Worm (Caenorhabditis elegans) whole organism, late embryonic: Measurements from ENCODE around the gene exc-7.

ENCODE experiments used
- C08G9.2 ChIP-seq: sonication (generic microtip); optimal IDR thresholded peaks from 2 replicates; lab custom pipeline; 2016; ENCODE audit warnings: mild to moderate bottlenecking, missing genetic modification characterization, moderate library complexity, missing compliant biosample characterization
- F13H6.1 ChIP-seq: sonication (generic microtip); optimal IDR thresholded peaks from 2 replicates; lab custom pipeline; 2016; ENCODE audit warnings: missing genetic modification characterization, missing compliant biosample characterization
- ceh-14 ChIP-seq: sonication (generic microtip); optimal IDR thresholded peaks from 2 replicates; lab custom pipeline; 2016; ENCODE audit warnings: missing genotype, missing genetic modification characterization, missing compliant biosample characterization
- ceh-22 ChIP-seq: sonication (generic microtip); optimal IDR thresholded peaks from 2 replicates; lab custom pipeline; 2017; ENCODE audit warnings: missing biosample characterization, missing genetic modification characterization
- ceh-31 ChIP-seq: sonication (generic microtip); optimal IDR thresholded peaks from 2 replicates; lab custom pipeline; 2016; ENCODE audit warnings: missing genetic modification characterization, missing compliant biosample characterization
- ceh-34 ChIP-seq: sonication (generic microtip); optimal IDR thresholded peaks from 2 replicates; lab custom pipeline; 2016; ENCODE audit warnings: mild to moderate bottlenecking, missing genetic modification characterization, missing compliant biosample characterization
- ceh-48 ChIP-seq: sonication (generic microtip); optimal IDR thresholded peaks from 2 replicates; lab custom pipeline; 2016; ENCODE audit warnings: missing genetic modification characterization, inconsistent platforms, missing compliant biosample characterization
- ceh-9 ChIP-seq: sonication (generic microtip); optimal IDR thresholded peaks from 2 replicates; lab custom pipeline; 2016; ENCODE audit warnings: mild to moderate bottlenecking, missing genetic modification characterization, inconsistent platforms, missing compliant biosample characterization
- che-1 ChIP-seq: sonication (generic microtip); optimal IDR thresholded peaks from 2 replicates; lab custom pipeline; 2016; ENCODE audit warnings: mild to moderate bottlenecking, missing genetic modification characterization, missing compliant biosample characterization
- dmd-4 ChIP-seq: sonication (generic microtip); optimal IDR thresholded peaks from 2 replicates; lab custom pipeline; 2016; ENCODE audit warnings: borderline replicate concordance, missing genetic modification characterization, missing compliant biosample characterization
- elt-2 ChIP-seq: sonication (generic microtip); optimal IDR thresholded peaks from 2 replicates; lab custom pipeline; 2016; ENCODE audit warnings: missing genetic modification reagents, missing genetic modification characterization, missing compliant biosample characterization
- elt-4 ChIP-seq: sonication (generic microtip); optimal IDR thresholded peaks from 2 replicates; lab custom pipeline; 2016; ENCODE audit warnings: missing genetic modification characterization, missing compliant biosample characterization
- eyg-1 ChIP-seq: sonication (generic microtip); optimal IDR thresholded peaks from 2 replicates; lab custom pipeline; 2016; ENCODE audit warnings: missing genotype, missing genetic modification characterization, missing compliant biosample characterization
- fkh-10 ChIP-seq: fragments of 150-350 bp; optimal IDR thresholded peaks from 2 replicates; lab custom pipeline; 2014; ENCODE audit warnings: missing biosample characterization, missing genetic modification reagents, missing genetic modification characterization
- fkh-6 ChIP-seq: sonication (generic microtip); optimal IDR thresholded peaks from 2 replicates; lab custom pipeline; 2016; ENCODE audit warnings: missing genetic modification characterization, missing compliant biosample characterization
- hlh-13 ChIP-seq: fragments of 200-800 bp; sonication (Bioruptor generic); optimal IDR thresholded peaks from 2 replicates; lab custom pipeline; 2018; ENCODE audit warnings: mild to moderate bottlenecking, missing genetic modification characterization, missing compliant biosample characterization
- hlh-30 ChIP-seq: sonication (generic microtip); optimal IDR thresholded peaks from 2 replicates; lab custom pipeline; 2017; ENCODE audit warnings: antibody characterized with exemption, missing genetic modification characterization, missing compliant biosample characterization; ENCODE audit not compliant: insufficient read depth
- hlh-8 ChIP-seq: sonication (generic microtip); optimal IDR thresholded peaks from 2 replicates; lab custom pipeline; 2016; ENCODE audit warnings: missing genotype, missing genetic modification characterization, missing compliant biosample characterization
- lim-6 ChIP-seq: sonication (generic microtip); optimal IDR thresholded peaks from 2 replicates; lab custom pipeline; 2016; ENCODE audit warnings: missing genetic modification characterization, missing compliant biosample characterization
- lin-11 ChIP-seq: fragments of 200-800 bp; sonication (Bioruptor generic); optimal IDR thresholded peaks from 2 replicates; lab custom pipeline; 2018; ENCODE audit warnings: mild to moderate bottlenecking, missing genetic modification characterization, missing compliant biosample characterization
- mec-3 ChIP-seq: sonication (generic microtip); optimal IDR thresholded peaks from 2 replicates; lab custom pipeline; 2016; ENCODE audit warnings: borderline replicate concordance, missing genetic modification characterization, missing compliant biosample characterization
- nhr-11 ChIP-seq: fragments of 150-350 bp; optimal IDR thresholded peaks from 2 replicates; lab custom pipeline; 2014; ENCODE audit warnings: missing biosample characterization, missing genetic modification characterization
- nhr-232 ChIP-seq: sonication (generic microtip); optimal IDR thresholded peaks from 2 replicates; lab custom pipeline; 2016; ENCODE audit warnings: missing genetic modification characterization, missing compliant biosample characterization
- npax-4 ChIP-seq: sonication (generic microtip); optimal IDR thresholded peaks from 2 replicates; lab custom pipeline; 2016; ENCODE audit warnings: missing genetic modification characterization, missing compliant biosample characterization
- odd-2 ChIP-seq: sonication (generic microtip); optimal IDR thresholded peaks from 2 replicates; lab custom pipeline; 2017; ENCODE audit warnings: antibody characterized with exemption, mild to moderate bottlenecking, missing genetic modification characterization, missing compliant biosample characterization
- pag-3 ChIP-seq: sonication (generic microtip); optimal IDR thresholded peaks from 2 replicates; lab custom pipeline; 2016; ENCODE audit warnings: missing compliant biosample characterization, missing genetic modification characterization, borderline replicate concordance
- pat-9 ChIP-seq: fragments of 200-800 bp; sonication (Bioruptor generic); optimal IDR thresholded peaks from 2 replicates; lab custom pipeline; 2018; ENCODE audit warnings: mild to moderate bottlenecking, missing genetic modification characterization, moderate library complexity, missing compliant biosample characterization
- pha-2 ChIP-seq: sonication (generic microtip); optimal IDR thresholded peaks from 2 replicates; lab custom pipeline; 2017; ENCODE audit warnings: mild to moderate bottlenecking, missing genetic modification characterization, missing compliant biosample characterization
- pha-4 ChIP-seq: fragments of 150-350 bp; optimal IDR thresholded peaks from 2 replicates; lab custom pipeline; 2018; ENCODE audit warnings: missing biosample characterization, missing genetic modification reagents, missing genetic modification characterization
- ref-2 ChIP-seq: sonication (generic microtip); optimal IDR thresholded peaks from 2 replicates; lab custom pipeline; 2016; ENCODE audit warnings: missing genetic modification characterization, missing compliant biosample characterization
- rnt-1 ChIP-seq: sonication (generic microtip); optimal IDR thresholded peaks from 2 replicates; lab custom pipeline; 2016; ENCODE audit warnings: missing genetic modification characterization, missing compliant biosample characterization
- sox-2 ChIP-seq: fragments of 200-800 bp; sonication (Bioruptor generic); IDR thresholded peaks from 2 replicates; pipeline ENCODE4 v1.3.6; 2022; ENCODE audit warnings: missing genetic modification reagents, missing genetic modification characterization, missing compliant biosample characterization
- syd-9 ChIP-seq: sonication (generic microtip); optimal IDR thresholded peaks from 2 replicates; lab custom pipeline; 2016; ENCODE audit warnings: mild to moderate bottlenecking, missing genetic modification characterization, moderate library complexity, missing compliant biosample characterization
- tbx-2 ChIP-seq: sonication (generic microtip); optimal IDR thresholded peaks from 2 replicates; lab custom pipeline; 2016; ENCODE audit warnings: missing genetic modification characterization, missing compliant biosample characterization
- ttx-3 ChIP-seq: sonication (generic microtip); optimal IDR thresholded peaks from 2 replicates; lab custom pipeline; 2016; ENCODE audit warnings: missing genetic modification reagents, missing genetic modification characterization, missing compliant biosample characterization
- unc-42 ChIP-seq: sonication (generic microtip); optimal IDR thresholded peaks from 2 replicates; lab custom pipeline; 2016; ENCODE audit warnings: missing genotype, missing genetic modification characterization, missing compliant biosample characterization
- unc-86 ChIP-seq: sonication (generic microtip); optimal IDR thresholded peaks from 2 replicates; lab custom pipeline; 2016; ENCODE audit warnings: missing genetic modification characterization, missing compliant biosample characterization
- zip-5 ChIP-seq: sonication (generic microtip); optimal IDR thresholded peaks from 2 replicates; lab custom pipeline; 2016; ENCODE audit warnings: missing genetic modification characterization, missing compliant biosample characterization

The exc-7 gene

ce11 chrII:9611347-9611923 lies 35.7 kb downstream of the exc-7 start, which contains the start of the genes T15H9.5 and T15H9.4:
TSS of gene T15H9.5 (minus strand) at chrII:9611447.
TSS of gene T15H9.4 (plus strand) at chrII:9611873.
- TF ChIP-seq pha-2 (tag; lab: Kevin White, UChicago) (no peak), ttx-3 (tag; lab: Kevin White, UChicago) (no peak), ceh-14 (tag; lab: Kevin White, UChicago) (no peak), odd-2 (no peak), eyg-1 (tag; lab: Kevin White, UChicago) (no peak), che-1 (tag; lab: Kevin White, UChicago) (no peak), elt-2 (tag; lab: Kevin White, UChicago) (no peak), unc-42 (tag; lab: Kevin White, UChicago) (no peak), dmd-4 (no peak), hlh-13 (GFP tag; lab: Kevin White, UChicago) (no peak), nhr-11 (tag; lab: Kevin White, UChicago) (no peak), hlh-30 (tag; lab: Kevin White, UChicago) (no peak), hlh-8 (tag; lab: Kevin White, UChicago) (no peak), ceh-48 (tag; lab: Kevin White, UChicago) (no peak), ceh-31 (tag; lab: Kevin White, UChicago) (no peak), unc-86 (tag; lab: Kevin White, UChicago) (no peak), ceh-9 (tag; lab: Kevin White, UChicago) (no peak)

ce11 chrII:9614728-9615127 lies 39.0 kb downstream of the exc-7 start, which contains the start of gene hlh-6:
TSS of gene hlh-6 (minus strand) at chrII:9614828.
- TF ChIP-seq elt-4 (tag; lab: Kevin White, UChicago) (no peak), sox-2 (GFP tag; lab: Robert Waterston, UW) (no peak), zip-5 (no peak), pat-9 (tag; lab: Kevin White, UChicago) (no peak), pha-4 (no peak), F13H6.1 (no peak), lin-11 (tag; lab: Kevin White, UChicago) (no peak), C08G9.2 (tag; lab: Kevin White, UChicago) (no peak), pag-3 (tag; lab: Kevin White, UChicago) (no peak), npax-4 (tag; lab: Kevin White, UChicago) (no peak), ceh-31 (tag; lab: Kevin White, UChicago) (no peak), lim-6 (no peak), hlh-13 (GFP tag; lab: Kevin White, UChicago) (no peak), syd-9 (tag; lab: Kevin White, UChicago) (no peak)
- TF ChIP-seq, all 69 proteins: peak for 0

ce11 chrII:9617039-9617901 lies 41.5 kb downstream of the exc-7 start, which contains the start of gene hal-3:
TSS of gene hal-3 (minus strand) at chrII:9617125.
- TF ChIP-seq hlh-13 (GFP tag; lab: Kevin White, UChicago) (no peak), eyg-1 (tag; lab: Kevin White, UChicago) (no peak), nhr-232 (tag; lab: Kevin White, UChicago) (no peak), pat-9 (tag; lab: Kevin White, UChicago) (no peak), sox-2 (GFP tag; lab: Robert Waterston, UW) (no peak), fkh-6 (no peak), rnt-1 (tag; lab: Kevin White, UChicago) (no peak), ceh-22 (tag; lab: Kevin White, UChicago) (no peak), ceh-34 (tag; lab: Kevin White, UChicago) (no peak), mec-3 (no peak), tbx-2 (no peak), ref-2 (no peak), fkh-10 (no peak)
